Worm (Caenorhabditis elegans): ENCODE results near the gene F17A9.5.
A peak's percentile ranks its signal among the peaks of the same experiment; 100 is the strongest.

- TF ChIP-seq fkh-2 (tag; optimal IDR thresholded peaks at IDR 0.05) (no peak), sea-2 (GFP tag; optimal IDR thresholded peaks at IDR 0.05) (no peak), nhr-28 (tag; optimal IDR thresholded peaks at IDR 0.05) (no peak), ceh-82 (tag; optimal IDR thresholded peaks at IDR 0.05) (no peak), nhr-77 (tag; optimal IDR thresholded peaks at IDR 0.05) (no peak), R02D3.7 (tag; optimal IDR thresholded peaks at IDR 0.05) (peak; percentile 90), ama-1 (optimal IDR thresholded peaks at IDR 0.05) (peak; percentile 28), snpc-4 (tag; optimal IDR thresholded peaks at IDR 0.05) (peak; percentile 64), nhr-11 (tag; optimal IDR thresholded peaks at IDR 0.05) (no peak), nhr-23 (tag; optimal IDR thresholded peaks at IDR 0.05) (peak; percentile 90), nfya-1 (tag; optimal IDR thresholded peaks at IDR 0.05; ENCODE audit: insufficient read depth) (peak; percentile 89), nhr-237 (tag; optimal IDR thresholded peaks at IDR 0.05) (no peak), pqm-1 (tag; optimal IDR thresholded peaks at IDR 0.05) (no peak), zag-1 (tag; optimal IDR thresholded peaks at IDR 0.05) (no peak)
Observed at ce11 chrV:6107474-6107873, 5.3 kb downstream of the F17A9.5 start, which contains the start of gene cwf-19L1.
